Fruit fly (Drosophila melanogaster): ENCODE measurements around the gene CG11369.

Gene CG11369

DNA sequence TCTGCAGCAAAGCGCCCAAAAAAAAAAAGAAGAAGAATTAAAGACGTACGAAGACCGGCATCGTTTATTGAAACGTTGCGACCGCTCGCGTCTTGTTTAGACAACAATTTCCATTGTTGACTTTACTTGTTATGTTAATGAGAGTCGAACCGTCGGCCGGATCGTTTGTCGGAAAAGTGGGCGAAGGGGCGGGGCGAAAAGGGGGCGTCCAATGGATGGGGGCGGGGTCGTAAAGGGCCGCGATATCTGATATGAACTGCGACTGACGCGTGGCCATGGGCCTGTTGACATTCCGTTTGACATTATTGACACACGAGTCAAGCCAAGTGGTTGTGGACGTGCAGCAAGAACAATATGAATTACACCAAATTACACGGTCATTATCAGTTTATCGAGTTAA is 20.6 kb upstream of the CG11369 start (continued):
- TF ChIP-seq CG1603 (tag; optimal IDR thresholded peaks at IDR 0.05) (peak; percentile 45), Dp (GFP tag; optimal IDR thresholded peaks at IDR 0.05) (no peak), NFAT (GFP tag; IDR thresholded peaks at IDR 0.05) (no peak), CG7928 (GFP tag; optimal IDR thresholded peaks at IDR 0.05) (no peak), CG32772 (GFP tag; IDR thresholded peaks at IDR 0.05) (no peak), CG8290 (GFP tag; optimal IDR thresholded peaks at IDR 0.05) (peak; percentile 56), CG8290 (tag; optimal IDR thresholded peaks at IDR 0.05) (peak; percentile 17 to 23), CG10321 (GFP tag; IDR thresholded peaks at IDR 0.05) (no peak), Camta (GFP tag; optimal IDR thresholded peaks at IDR 0.05) (no peak), CG15269 (tag; optimal IDR thresholded peaks at IDR 0.05) (peak; percentile 30), Side (GFP tag; optimal IDR thresholded peaks at IDR 0.05) (peak; percentile 36), CG8359 (GFP tag; optimal IDR thresholded peaks at IDR 0.05; ENCODE audit: borderline replicate concordance) (peak; percentile 12), crol (GFP tag; IDR thresholded peaks at IDR 0.05) (peak; percentile 77), Bgb (GFP tag; IDR thresholded peaks at IDR 0.05; ENCODE audit: partially characterized antibody) (no peak), knrl (GFP tag; IDR thresholded peaks at IDR 0.05; ENCODE audit: partially characterized antibody) (no peak), Aef1 (GFP tag; IDR thresholded peaks at IDR 0.05) (no peak), NC2β (GFP tag; optimal IDR thresholded peaks at IDR 0.05) (no peak), maf-S (GFP tag; optimal IDR thresholded peaks at IDR 0.05) (no peak), H2.0 (GFP tag; IDR thresholded peaks at IDR 0.05) (no peak), CG33557 (GFP tag; optimal IDR thresholded peaks at IDR 0.05) (peak; percentile 77), gcm2 (GFP tag; optimal IDR thresholded peaks at IDR 0.05) (no peak), Fer1 (GFP tag; optimal IDR thresholded peaks at IDR 0.05) (no peak), Spps (tag; optimal IDR thresholded peaks at IDR 0.05) (peak; percentile 23), sima (GFP tag; optimal IDR thresholded peaks at IDR 0.05) (no peak), Opbp (GFP tag; IDR thresholded peaks at IDR 0.05; ENCODE audit: partially characterized antibody) (no peak), CG10431 (GFP tag; optimal IDR thresholded peaks at IDR 0.05) (peak; percentile 38), HHEX (GFP tag; optimal IDR thresholded peaks at IDR 0.05) (peak; percentile 28), Dfd (GFP tag; optimal IDR thresholded peaks at IDR 0.05) (no peak), tio (GFP tag; optimal IDR thresholded peaks at IDR 0.05) (no peak), CG10543 (GFP tag; optimal IDR thresholded peaks at IDR 0.05) (peak; percentile 37), Dip2 (GFP tag; IDR thresholded peaks at IDR 0.05) (no peak), nerfin-2 (GFP tag; IDR thresholded peaks at IDR 0.05; ENCODE audit: partially characterized antibody) (no peak), tll (GFP tag; optimal IDR thresholded peaks at IDR 0.05) (peak in 1 of 2 experiments; percentile 70), her (GFP tag; optimal IDR thresholded peaks at IDR 0.05) (no peak), CG2889 (GFP tag; IDR thresholded peaks at IDR 0.05) (no peak), lmd (GFP tag; IDR thresholded peaks at IDR 0.05) (no peak), CG8944 (GFP tag; optimal IDR thresholded peaks at IDR 0.05) (no peak), pho (GFP tag; optimal IDR thresholded peaks at IDR 0.05) (no peak), ci (GFP tag; IDR thresholded peaks at IDR 0.05) (peak; percentile 68; the same call in 2 of the 3 replicates), unc-4 (GFP tag; IDR thresholded peaks at IDR 0.05; ENCODE audit: partially characterized antibody) (no peak), Eip74EF (GFP tag; optimal IDR thresholded peaks at IDR 0.05) (no peak), CG11247 (GFP tag; IDR thresholded peaks at IDR 0.05) (no peak; the same call in 1 of the 2 replicates), wdn (GFP tag; IDR thresholded peaks at IDR 0.05) (no peak), CG3726 (GFP tag; IDR thresholded peaks at IDR 0.05) (no peak), gsb (GFP tag; IDR thresholded peaks at IDR 0.05) (no peak), Elba2 (GFP tag; optimal IDR thresholded peaks at IDR 0.05) (no peak), CG9215 (GFP tag; IDR thresholded peaks at IDR 0.05) (no peak), BEAF-32 (GFP tag; optimal IDR thresholded peaks at IDR 0.05) (no peak), h (optimal IDR thresholded peaks at IDR 0.05) (no peak), bigmax (GFP tag; optimal IDR thresholded peaks at IDR 0.05) (no peak), peb (GFP tag; IDR thresholded peaks at IDR 0.05) (no peak)
